Worm (Caenorhabditis elegans): ENCODE results near the gene ckk-1.

DNA sequence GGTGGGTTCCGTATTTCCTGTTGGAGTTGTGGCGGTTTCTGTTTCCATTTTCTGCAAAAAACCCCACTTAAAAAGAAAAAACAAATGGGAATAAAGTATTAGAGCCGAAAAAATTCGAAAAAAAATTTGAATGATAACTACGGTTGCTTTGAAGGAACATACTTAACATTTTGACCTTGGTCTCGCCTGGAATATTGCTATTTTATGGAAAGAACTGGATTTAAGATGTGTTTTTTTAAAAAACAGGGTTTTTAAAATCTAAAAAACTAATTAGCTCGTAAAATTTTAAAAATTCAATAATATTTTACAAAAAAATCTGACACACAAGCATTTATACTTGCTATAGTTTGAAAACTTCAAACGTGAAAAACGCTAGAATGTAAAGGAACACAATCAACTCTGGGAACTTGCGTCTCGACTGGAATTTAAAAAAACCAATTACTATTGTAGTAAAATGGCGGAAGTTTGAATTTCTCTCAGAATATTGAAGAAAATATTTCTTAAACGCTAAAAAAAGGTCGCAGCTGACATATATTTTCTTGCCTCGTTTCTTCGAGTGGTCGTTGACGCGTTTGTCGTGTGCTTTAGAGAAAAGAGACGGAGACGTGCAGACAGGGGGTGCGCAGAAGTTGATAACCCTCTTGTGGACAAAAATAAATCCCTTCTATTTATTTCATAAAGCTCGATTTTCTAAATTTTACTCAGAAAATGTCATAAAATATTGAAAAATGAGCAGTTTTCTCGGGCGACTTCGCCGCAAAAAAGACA is 62.9 kb downstream of the ckk-1 start, which contains the start of the genes lgg-3 and rgs-5:
- TF ChIP-seq him-1 (tag; optimal IDR thresholded peaks at IDR 0.05) (no peak), W03F9.2 (tag; optimal IDR thresholded peaks at IDR 0.05) (peak; percentile 73)
